Fruit fly (Drosophila melanogaster): ENCODE results near the gene CG42688.

Gene CG42688

DNA sequence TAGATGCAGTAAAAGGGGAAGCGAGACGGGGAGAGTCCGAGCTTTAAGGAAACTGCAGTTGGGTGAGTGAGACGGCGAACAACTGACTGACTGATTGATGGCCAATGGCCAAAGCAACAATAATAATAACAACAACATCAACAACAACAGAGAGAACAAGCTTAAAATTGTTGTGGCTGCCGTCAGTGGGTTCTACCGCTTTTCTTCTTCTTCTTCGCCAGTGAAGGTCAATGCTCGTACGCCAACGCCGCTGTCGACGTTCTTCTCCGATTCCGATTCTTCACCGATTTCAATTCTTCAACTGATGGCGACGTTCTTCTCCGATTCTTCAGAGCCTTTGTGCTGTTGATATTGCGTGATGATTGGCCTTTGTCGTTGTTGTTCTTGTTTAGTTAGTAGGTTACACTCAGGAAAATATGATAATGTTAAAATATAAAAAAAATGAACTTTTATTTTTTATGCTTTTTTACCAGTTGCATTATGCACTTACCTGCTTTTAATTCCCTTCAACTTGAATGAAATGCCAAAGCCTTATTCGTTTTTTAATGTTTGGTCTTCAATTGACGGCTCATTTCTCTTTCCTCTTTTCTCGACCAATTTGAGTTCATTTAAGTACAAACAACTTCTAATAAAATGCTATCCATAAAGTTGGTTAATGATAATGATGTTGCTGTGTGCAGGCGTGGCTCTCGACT is 40.3 kb downstream of the CG42688 start (continued):
- TF ChIP-seq Sox102F (GFP tag; optimal IDR thresholded peaks at IDR 0.05) (peak; percentile 74), net (GFP tag; optimal IDR thresholded peaks at IDR 0.05) (peak; percentile 60), Eip93F (GFP tag; optimal IDR thresholded peaks at IDR 0.05) (no peak), eg (GFP tag; IDR thresholded peaks at IDR 0.05) (0 out of 3 replicates have a peak, but pooled peaks have one; percentile 9), CG1621 (tag; optimal IDR thresholded peaks at IDR 0.05) (peak; percentile 46), CG6792 (GFP tag; optimal IDR thresholded peaks at IDR 0.05) (peak; percentile 44), dac (GFP tag; optimal IDR thresholded peaks at IDR 0.05) (no peak), CG3919 (GFP tag; optimal IDR thresholded peaks at IDR 0.05) (peak; percentile 34), CG3032 (tag; optimal IDR thresholded peaks at IDR 0.05) (peak; percentile 71)

DNA sequence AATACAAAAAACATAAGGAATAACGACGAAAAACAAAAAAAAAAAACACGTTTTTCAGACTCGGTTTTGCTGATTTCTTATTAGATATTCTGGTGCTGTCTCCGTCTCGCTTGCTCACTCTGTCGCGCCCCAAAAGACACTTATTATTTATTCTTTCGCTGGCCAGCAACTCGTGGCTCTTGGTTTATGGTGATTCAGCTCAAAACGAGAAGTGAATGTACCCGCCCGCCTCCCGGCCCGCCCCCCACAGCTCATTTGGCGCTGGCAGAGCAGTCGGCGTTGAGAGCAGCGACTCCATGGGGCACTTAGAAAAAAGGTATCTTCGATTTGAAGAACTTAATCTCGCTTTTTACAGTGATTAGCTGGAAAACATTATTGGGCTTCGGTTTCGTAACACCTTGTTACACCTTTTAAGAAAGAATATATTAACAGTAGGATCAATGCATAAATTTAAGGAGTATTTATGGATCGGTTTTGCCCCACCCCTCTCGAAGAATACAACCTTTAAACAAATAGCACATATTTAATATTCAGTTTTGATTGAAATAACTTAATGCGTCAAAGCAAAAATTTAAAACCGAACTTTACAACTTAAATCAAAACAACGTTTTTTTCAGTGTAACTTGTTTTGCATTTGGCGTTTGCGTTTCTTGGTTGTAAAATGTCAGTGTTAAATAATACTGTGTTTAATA is 41.0 kb downstream of the CG42688 start:
- peak; percentile 39; the same call in 1 of the 2 replicates for TF ChIP-seq CG11294 (GFP tag; IDR thresholded peaks at IDR 0.05)
- peak; percentile 88 for TF ChIP-seq net (GFP tag; optimal IDR thresholded peaks at IDR 0.05)
- peak; percentile 57 for TF ChIP-seq Ets96B (tag; optimal IDR thresholded peaks at IDR 0.05)
- peak; percentile 79 for TF ChIP-seq CG15336 (GFP tag; IDR thresholded peaks at IDR 0.05)
- peak; percentile 55 for TF ChIP-seq CG11902 (GFP tag; optimal IDR thresholded peaks at IDR 0.05)
- peak; percentile 67 for TF ChIP-seq CG8319 (GFP tag; optimal IDR thresholded peaks at IDR 0.05)
- TF ChIP-seq CG3919 (GFP tag; optimal IDR thresholded peaks at IDR 0.05): peak; percentile 87
- TF ChIP-seq eg (GFP tag; IDR thresholded peaks at IDR 0.05): peak; percentile 78
- peak; percentile 76 for TF ChIP-seq CG3032 (tag; optimal IDR thresholded peaks at IDR 0.05)
- TF ChIP-seq Smox (GFP tag; optimal IDR thresholded peaks at IDR 0.05): peak; percentile 91
- peak; percentile 78 for TF ChIP-seq Blimp-1 (GFP tag; optimal IDR thresholded peaks at IDR 0.05)
- TF ChIP-seq CG6792 (GFP tag; optimal IDR thresholded peaks at IDR 0.05): peak; percentile 82
- TF ChIP-seq ss (GFP tag; optimal IDR thresholded peaks at IDR 0.05): peak; percentile 17 to 54
- TF ChIP-seq CG31627 (GFP tag; optimal IDR thresholded peaks at IDR 0.05): peak; percentile 92
- peak; percentile 55 for TF ChIP-seq CG7368 (GFP tag; optimal IDR thresholded peaks at IDR 0.05)
- peak; percentile 96 for TF ChIP-seq svp (GFP tag)
- peak; percentile 93 for TF ChIP-seq Met (GFP tag; optimal IDR thresholded peaks at IDR 0.05)
- TF ChIP-seq CG34406 (GFP tag; optimal IDR thresholded peaks at IDR 0.05): peak; percentile 86
- TF ChIP-seq Hr38 (GFP tag; optimal IDR thresholded peaks at IDR 0.05): no peak
- peak; percentile 91 for TF ChIP-seq CG6276 (GFP tag; optimal IDR thresholded peaks at IDR 0.05)
- TF ChIP-seq dsx (GFP tag; optimal IDR thresholded peaks at IDR 0.05; ENCODE audit: poor library complexity, severe bottlenecking): peak; percentile 36
- TF ChIP-seq spab (GFP tag; optimal IDR thresholded peaks at IDR 0.05): peak; percentile 67
- peak; percentile 87 for TF ChIP-seq CG10631 (GFP tag; optimal IDR thresholded peaks at IDR 0.05)
- TF ChIP-seq CG4318 (GFP tag; optimal IDR thresholded peaks at IDR 0.05): peak; percentile 90
- TF ChIP-seq CG9139 (GFP tag; optimal IDR thresholded peaks at IDR 0.05): no peak
- peak; percentile 80 for TF ChIP-seq Eip75B (GFP tag; optimal IDR thresholded peaks at IDR 0.05)
- TF ChIP-seq Eip78C (GFP tag): peak; percentile 97
- peak; percentile 78 for TF ChIP-seq Eip93F (GFP tag; optimal IDR thresholded peaks at IDR 0.05)
- TF ChIP-seq fd59A (GFP tag; optimal IDR thresholded peaks at IDR 0.05): peak; percentile 73
- peak; percentile 87 for TF ChIP-seq OdsH (GFP tag; optimal IDR thresholded peaks at IDR 0.05)
- peak; percentile 63 for TF ChIP-seq CG16779 (tag; optimal IDR thresholded peaks at IDR 0.05)
- TF ChIP-seq cyc (GFP tag; optimal IDR thresholded peaks at IDR 0.05): peak; percentile 91
- peak; percentile 84 for TF ChIP-seq vri (GFP tag; optimal IDR thresholded peaks at IDR 0.05)
- TF ChIP-seq fkh (GFP tag; optimal IDR thresholded peaks at IDR 0.05): no peak
- peak; percentile 89 for TF ChIP-seq acj6 (GFP tag; optimal IDR thresholded peaks at IDR 0.05)
- TF ChIP-seq lz (GFP tag; optimal IDR thresholded peaks at IDR 0.05): peak; percentile 92
- peak; percentile 90 for TF ChIP-seq Hr4 (GFP tag; optimal IDR thresholded peaks at IDR 0.05)
- TF ChIP-seq achi (GFP tag; optimal IDR thresholded peaks at IDR 0.05): peak; percentile 87
- TF ChIP-seq CG6163 (GFP tag; IDR thresholded peaks at IDR 0.05): peak; percentile 59
- peak; percentile 75 for TF ChIP-seq dac (GFP tag; optimal IDR thresholded peaks at IDR 0.05)
- peak; percentile 74 for TF ChIP-seq Gug (GFP tag; IDR thresholded peaks at IDR 0.05)
- TF ChIP-seq CG1621 (tag; optimal IDR thresholded peaks at IDR 0.05): peak; percentile 63
- TF ChIP-seq CG32006 (GFP tag; optimal IDR thresholded peaks at IDR 0.05): peak; percentile 95
- TF ChIP-seq CG6854 (GFP tag; optimal IDR thresholded peaks at IDR 0.05): peak; percentile 54
- peak; percentile 74 for TF ChIP-seq CG10669 (GFP tag; optimal IDR thresholded peaks at IDR 0.05)
